Fruit fly (Drosophila melanogaster) whole organism, wandering third instar larva: ENCODE results near the gene endos.

Source experiments
- CG32264 ChIP-seq: fragments of 200-800 bp; sonication (Bioruptor generic); optimal IDR thresholded peaks from 2 replicates; lab custom pipeline; 2016; ENCODE audit warnings: missing biosample characterization, missing genetic modification characterization
- CG9705 ChIP-seq: fragments of 200-800 bp; sonication (Bioruptor generic); optimal IDR thresholded peaks from 2 replicates; lab custom pipeline; 2018; ENCODE audit warnings: missing biosample characterization, mild to moderate bottlenecking, missing genetic modification characterization
- CrebA ChIP-seq: fragments of 200-800 bp; sonication (Bioruptor generic); optimal IDR thresholded peaks from 2 replicates; lab custom pipeline; 2016; ENCODE audit warnings: missing biosample characterization, mild to moderate bottlenecking, missing genetic modification characterization, borderline replicate concordance
- Dfd ChIP-seq: fragments of >200 bp; optimal IDR thresholded peaks from 2 replicates; lab custom pipeline; 2017; ENCODE audit warnings: missing biosample characterization, missing genetic modification characterization
- Dif ChIP-seq: fragments of 200-275, 200-300 bp; sonication (Bioruptor generic); optimal IDR thresholded peaks from 2 replicates; lab custom pipeline; 2018; ENCODE audit warnings: missing biosample characterization, missing genetic modification characterization; ENCODE audit not compliant: partially characterized antibody
- GATAd ChIP-seq: sonication (Bioruptor generic); optimal IDR thresholded peaks from 2 replicates; lab custom pipeline; 2016; ENCODE audit warnings: missing biosample characterization, missing genetic modification characterization
- HLH106 ChIP-seq: fragments of 200-800 bp; optimal IDR thresholded peaks from 3 replicates; lab custom pipeline; 2019; ENCODE audit warnings: missing biosample characterization, mild to moderate bottlenecking, missing genetic modification characterization, moderate library complexity
- Hnf4 ChIP-seq: fragments of 200-800 bp; sonication (Bioruptor generic); optimal IDR thresholded peaks from 2 replicates; lab custom pipeline; 2016; ENCODE audit warnings: missing biosample characterization, mild to moderate bottlenecking, missing genetic modification characterization
- Hr78 ChIP-seq: fragments of >200 bp; optimal IDR thresholded peaks from 2 replicates; lab custom pipeline; 2017; ENCODE audit warnings: missing biosample characterization, missing genetic modification characterization
- Hr83 ChIP-seq: fragments of 200-300 bp; sonication (Bioruptor generic); optimal IDR thresholded peaks from 2 replicates; lab custom pipeline; 2016; ENCODE audit warnings: missing biosample characterization, mild to moderate bottlenecking, missing genetic modification characterization, moderate library complexity; ENCODE audit not compliant: poor library complexity, severe bottlenecking
- Jra ChIP-seq: sonication (Bioruptor generic); optimal IDR thresholded peaks from 2 replicates; lab custom pipeline; 2016; ENCODE audit warnings: missing biosample characterization, missing genetic modification characterization
- Mio ChIP-seq: sonication (Bioruptor generic); optimal IDR thresholded peaks from 2 replicates; lab custom pipeline; 2016; ENCODE audit warnings: missing biosample characterization, missing genetic modification characterization
- Myc ChIP-seq: fragments of >200 bp; optimal IDR thresholded peaks from 2 replicates; lab custom pipeline; 2017
- N ChIP-seq: fragments of >200 bp; optimal IDR thresholded peaks from 2 replicates; lab custom pipeline; 2018; ENCODE audit warnings: missing biosample characterization, missing external identifiers, missing genetic modification characterization
- OdsH ChIP-seq: fragments of 200-800 bp; sonication (Bioruptor generic); optimal IDR thresholded peaks from 2 replicates; lab custom pipeline; 2016; ENCODE audit warnings: missing biosample characterization, mild to moderate bottlenecking, missing genetic modification characterization
- Rel ChIP-seq, 2 experiments: fragments of 200-800 bp; sonication (Bioruptor generic) in 1 of 2; optimal IDR thresholded peaks; 2 replicates in 1 of 2; 3 replicates in 1 of 2; lab custom pipeline; 2016 to 2019; ENCODE audit warnings: mild to moderate bottlenecking in 2 of 2, missing biosample characterization in 2 of 2, missing genetic modification characterization in 2 of 2, moderate library complexity in 1 of 2
- Sp1 ChIP-seq: fragments of 200-800 bp; sonication (Bioruptor generic); optimal IDR thresholded peaks from 3 replicates; lab custom pipeline; 2019; ENCODE audit warnings: missing biosample characterization, mild to moderate bottlenecking, missing genetic modification characterization, moderate library complexity
- Vsx2 ChIP-seq: fragments of 200-300, 225-300 bp; sonication (Bioruptor generic); optimal IDR thresholded peaks from 2 replicates; lab custom pipeline; 2018; ENCODE audit warnings: missing biosample characterization, missing genetic modification characterization; ENCODE audit not compliant: partially characterized antibody
- br ChIP-seq: fragments of 200-800 bp; sonication (Bioruptor generic); optimal IDR thresholded peaks from 2 replicates; lab custom pipeline; 2016; ENCODE audit warnings: missing biosample characterization, missing genetic modification characterization
- dl ChIP-seq, 2 experiments: fragments of 175-275, 200-275 bp in 1 of 2; fragments of 200-275 bp in 1 of 2; sonication (Bioruptor generic); optimal IDR thresholded peaks; lab custom pipeline; 2018; ENCODE audit warnings: mild to moderate bottlenecking in 2 of 2, missing biosample characterization in 2 of 2, missing genetic modification characterization in 2 of 2, moderate library complexity in 2 of 2; ENCODE audit not compliant: partially characterized antibody in 2 of 2, insufficient read depth in 1 of 2
- dmrt93B ChIP-seq: fragments of 200-800 bp; sonication (Bioruptor generic); optimal IDR thresholded peaks from 2 replicates; lab custom pipeline; 2018; ENCODE audit warnings: missing biosample characterization, mild to moderate bottlenecking, missing genetic modification characterization
- dsf ChIP-seq: sonication (Bioruptor generic); optimal IDR thresholded peaks from 2 replicates; lab custom pipeline; 2016; ENCODE audit warnings: missing biosample characterization, missing genetic modification characterization, borderline replicate concordance
- ey ChIP-seq: fragments of 200-800 bp; sonication (Bioruptor generic); optimal IDR thresholded peaks from 2 replicates; lab custom pipeline; 2016; ENCODE audit warnings: missing biosample characterization, missing genetic modification characterization
- foxo ChIP-seq, 2 experiments: fragments of 200-800 bp; sonication (Bioruptor generic); optimal IDR thresholded peaks; 2 replicates in 1 of 2; 3 replicates in 1 of 2; lab custom pipeline; 2016 to 2017; ENCODE audit warnings: missing biosample characterization in 2 of 2, missing genetic modification characterization in 2 of 2
- fru ChIP-seq: fragments of 200-800 bp; sonication (Bioruptor generic); optimal IDR thresholded peaks from 3 replicates; lab custom pipeline; 2016; ENCODE audit warnings: missing biosample characterization, mild to moderate bottlenecking, missing genetic modification characterization
- h ChIP-seq: fragments of 200-800 bp; sonication (Bioruptor generic); optimal IDR thresholded peaks from 3 replicates; lab custom pipeline; 2016; ENCODE audit warnings: missing biosample characterization, mild to moderate bottlenecking, missing genetic modification characterization
- jim ChIP-seq: fragments of 175-275, 200-325 bp; sonication (Bioruptor generic); optimal IDR thresholded peaks from 2 replicates; lab custom pipeline; 2016; ENCODE audit warnings: missing biosample characterization, mild to moderate bottlenecking, missing genetic modification characterization
- lola ChIP-seq: fragments of >200 bp; optimal IDR thresholded peaks from 2 replicates; lab custom pipeline; 2017; ENCODE audit warnings: missing biosample characterization, missing genetic modification characterization
- pan ChIP-seq: fragments of >200 bp; optimal IDR thresholded peaks from 2 replicates; lab custom pipeline; 2017
- psq ChIP-seq: fragments of 200-800 bp; sonication (Bioruptor generic); optimal IDR thresholded peaks from 3 replicates; lab custom pipeline; 2017; ENCODE audit warnings: missing biosample characterization, mild to moderate bottlenecking, missing genetic modification characterization, moderate library complexity
- rgr ChIP-seq: fragments of 200-800 bp; sonication (Bioruptor generic); optimal IDR thresholded peaks from 3 replicates; lab custom pipeline; 2016; ENCODE audit warnings: missing biosample characterization, mild to moderate bottlenecking, missing genetic modification characterization
- sv ChIP-seq: fragments of 200-800 bp; sonication (Bioruptor generic); optimal IDR thresholded peaks from 3 replicates; lab custom pipeline; 2016; ENCODE audit warnings: missing biosample characterization, missing genetic modification characterization
- tai ChIP-seq: sonication (Bioruptor generic); optimal IDR thresholded peaks from 2 replicates; lab custom pipeline; 2016; ENCODE audit warnings: missing biosample characterization, missing genetic modification characterization
- usp ChIP-seq: fragments of >200 bp; optimal IDR thresholded peaks from 2 replicates; lab custom pipeline; 2017; ENCODE audit warnings: missing biosample characterization, missing genetic modification characterization
- woc ChIP-seq: sonication (Bioruptor generic); optimal IDR thresholded peaks from 2 replicates; lab custom pipeline; 2016; ENCODE audit warnings: missing biosample characterization, mild to moderate bottlenecking, missing genetic modification characterization

endos gene

dm6 chr3L:14055815-14056516 is 24.5 kb upstream of the endos start:
- TF ChIP-seq Dfd (GFP tag; lab: Kevin White, UChicago): no peak
- TF ChIP-seq Dif (GFP tag; lab: Kevin White, UChicago): peak; percentile 9
- TF ChIP-seq Rel (GFP tag; optimal IDR thresholded peaks at IDR 0.05; lab: Kevin White, UChicago): no peak
- TF ChIP-seq Rel (tag; optimal IDR thresholded peaks at IDR 0.05; lab: Kevin White, UChicago): peak; percentile 35
- no peak for TF ChIP-seq HLH106 (tag; lab: Kevin White, UChicago)
- TF ChIP-seq Hr83: peak; percentile 48
- peak; percentile 54 for TF ChIP-seq Jra (GFP tag; lab: Kevin White, UChicago)

- TF ChIP-seq OdsH (GFP tag; lab: Kevin White, UChicago) (peak; percentile 75), br (GFP tag; lab: Kevin White, UChicago) (peak; percentile 58), tai (GFP tag; lab: Kevin White, UChicago) (no peak), Hr78 (GFP tag; lab: Kevin White, UChicago) (no peak), jim (no peak), Dif (GFP tag; lab: Kevin White, UChicago) (no peak), psq (GFP tag; lab: Kevin White, UChicago) (peak; percentile 60), CG9705 (no peak), Myc (lab: Kevin White, UChicago) (no peak), lola (GFP tag; lab: Kevin White, UChicago) (no peak), h (GFP tag; lab: Kevin White, UChicago) (peak; percentile 77), rgr (peak; percentile 74), usp (GFP tag; lab: Kevin White, UChicago) (no peak), Vsx2 (GFP tag; lab: Kevin White, UChicago) (no peak), fru (GFP tag; lab: Kevin White, UChicago) (peak; percentile 64), N (GFP tag; lab: Kevin White, UChicago) (no peak), Rel (GFP tag; optimal IDR thresholded peaks at IDR 0.05; lab: Kevin White, UChicago) (no peak), Rel (tag; optimal IDR thresholded peaks at IDR 0.05; lab: Kevin White, UChicago) (no peak), dsf (GFP tag; lab: Kevin White, UChicago) (no peak), Hnf4 (no peak), woc (GFP tag; lab: Kevin White, UChicago) (peak; percentile 70), GATAd (GFP tag; lab: Kevin White, UChicago) (no peak), pan (lab: Kevin White, UChicago) (no peak), CrebA (GFP tag; lab: Kevin White, UChicago) (no peak), Jra (GFP tag; lab: Kevin White, UChicago) (no peak), ey (peak; percentile 66), dl (GFP tag; optimal IDR thresholded peaks at IDR 0.05; lab: Kevin White, UChicago; ENCODE audit: insufficient read depth in 1 of 2, partially characterized antibody in 2 of 2) (no peak), foxo (GFP tag; optimal IDR thresholded peaks at IDR 0.05; lab: Kevin White, UChicago) (peak in 1 of 2 experiments; percentile 73), Dfd (GFP tag; lab: Kevin White, UChicago) (no peak), CG32264 (GFP tag; lab: Kevin White, UChicago) (peak; percentile 16), Mio (GFP tag; lab: Kevin White, UChicago) (no peak), Sp1 (GFP tag; lab: Kevin White, UChicago) (peak; percentile 64), sv (GFP tag; lab: Kevin White, UChicago) (no peak), dmrt93B (GFP tag; lab: Kevin White, UChicago) (peak; percentile 50), Hr83 (no peak), HLH106 (tag; lab: Kevin White, UChicago) (peak; percentile 66)
- TF ChIP-seq, all 38 proteins: peak for 13
Measured at dm6 chr3L:14055260-14055696, 23.8 kb upstream of the endos start.

DNA sequence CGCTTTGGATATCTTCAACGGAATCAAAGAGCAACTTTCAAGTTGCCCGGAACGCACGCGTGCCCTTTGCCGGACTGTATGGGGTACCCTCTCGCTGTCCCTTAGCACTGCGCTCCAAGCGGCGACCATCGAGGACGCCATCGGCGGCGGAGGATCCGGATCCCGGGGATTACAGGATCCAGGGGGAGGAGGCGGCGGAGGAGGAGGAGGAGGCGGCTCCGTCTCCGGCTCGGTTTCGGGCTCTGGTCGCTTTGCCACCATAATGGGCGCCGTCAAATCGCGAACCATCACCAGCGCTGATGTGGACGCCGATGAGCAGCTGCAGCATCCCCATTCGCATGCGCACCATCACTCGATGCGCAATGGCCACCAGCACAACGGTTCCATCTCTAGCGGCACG is 22.3 kb upstream of the endos start:
- TF ChIP-seq Mio (GFP tag; lab: Kevin White, UChicago): no peak
- no peak for TF ChIP-seq fru (GFP tag; lab: Kevin White, UChicago)
- TF ChIP-seq woc (GFP tag; lab: Kevin White, UChicago): no peak
- TF ChIP-seq Dfd (GFP tag; lab: Kevin White, UChicago): peak; percentile 98
- no peak for TF ChIP-seq Hr78 (GFP tag; lab: Kevin White, UChicago)
- TF ChIP-seq Rel (GFP tag; optimal IDR thresholded peaks at IDR 0.05; lab: Kevin White, UChicago): no peak
- no peak for TF ChIP-seq Rel (tag; optimal IDR thresholded peaks at IDR 0.05; lab: Kevin White, UChicago)
- no peak for TF ChIP-seq CG32264 (GFP tag; lab: Kevin White, UChicago)
- no peak for TF ChIP-seq CrebA (GFP tag; lab: Kevin White, UChicago)
